Fruit fly (Drosophila melanogaster): ENCODE results near the gene Cyp311a1.

The Cyp311a1 gene

DNA sequence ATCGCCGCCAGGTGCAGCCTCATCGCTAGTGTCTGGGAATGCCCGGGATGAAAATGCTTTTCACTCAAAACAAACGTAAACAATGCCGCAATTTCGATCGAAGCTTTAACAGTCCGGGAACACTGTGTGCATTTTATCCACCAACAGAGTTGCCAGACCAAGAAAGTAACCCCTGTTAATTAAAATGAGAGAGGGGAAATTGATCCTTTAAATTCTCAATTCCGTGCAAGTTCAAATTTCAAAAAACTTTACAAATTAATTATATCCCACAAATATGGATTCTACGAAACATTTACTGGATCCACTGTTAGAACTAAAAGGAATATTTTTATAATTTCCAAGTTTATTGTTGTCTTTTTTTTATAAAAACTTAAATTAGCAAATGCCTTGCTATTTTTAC is 43.6 kb downstream of the Cyp311a1 start, which contains the start of gene gd:
Gene gd (minus strand): TSS at position 101 of the 400 bp plus-strand sequence.
- TF ChIP-seq pad (GFP tag; optimal IDR thresholded peaks at IDR 0.05) (peak; percentile 85), CG14711 (tag; optimal IDR thresholded peaks at IDR 0.05) (no peak)

dm6 chrX:11984987-11985386 is 46.3 kb downstream of the Cyp311a1 start, which contains the start of gene cac:
Gene cac, minus strand, starts transcription at chrX:11985087.
- TF ChIP-seq CG14711 (tag; optimal IDR thresholded peaks at IDR 0.05), result no peak
- TF ChIP-seq CG7101 (tag; optimal IDR thresholded peaks at IDR 0.05), result no peak
- TF ChIP-seq tj (GFP tag; optimal IDR thresholded peaks at IDR 0.05), result no peak
- TF ChIP-seq CG33017 (tag; optimal IDR thresholded peaks at IDR 0.05), result no peak
- TF ChIP-seq CG5204 (GFP tag; optimal IDR thresholded peaks at IDR 0.05), result no peak
- TF ChIP-seq CG1620 (GFP tag; optimal IDR thresholded peaks at IDR 0.05), result no peak

DNA sequence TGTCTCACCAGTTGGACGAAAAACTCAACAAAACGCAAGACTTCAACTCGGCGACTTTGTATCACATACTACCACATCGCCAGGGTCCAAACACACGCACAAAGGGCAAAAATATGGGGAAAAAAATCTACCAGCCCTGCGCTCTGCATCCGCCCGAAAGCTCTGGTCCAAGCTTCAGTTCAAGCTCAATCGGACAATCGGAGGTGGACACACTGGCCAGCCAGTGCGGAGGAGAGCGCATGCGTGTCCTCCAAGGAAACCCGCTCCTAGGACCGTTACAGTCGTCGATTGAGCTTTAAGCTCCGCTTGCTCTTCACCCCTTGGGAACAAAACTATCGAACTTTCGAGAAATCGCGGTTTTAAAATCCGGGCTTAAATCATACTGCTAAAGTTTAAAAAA is 47.4 kb downstream of the Cyp311a1 start:
- TF ChIP-seq CG11617 (GFP tag; optimal IDR thresholded peaks at IDR 0.05), result no peak
- TF ChIP-seq kay (GFP tag; ENCODE audit: borderline replicate concordance), result no peak
- no peak for TF ChIP-seq cic (GFP tag; optimal IDR thresholded peaks at IDR 0.05)
- TF ChIP-seq CG12768 (GFP tag; optimal IDR thresholded peaks at IDR 0.05), result no peak
- no peak for TF ChIP-seq CG33017 (tag; optimal IDR thresholded peaks at IDR 0.05)
- TF ChIP-seq ovo (GFP tag; optimal IDR thresholded peaks at IDR 0.05), result no peak
- no peak for TF ChIP-seq Clk (GFP tag; optimal IDR thresholded peaks at IDR 0.05)
- no peak for TF ChIP-seq Mnt (GFP tag; optimal IDR thresholded peaks at IDR 0.05)
